Fruit fly (Drosophila melanogaster) whole organism, embryonic: Measurements from ENCODE around the gene CG11368.

Experiments
- CG11247 ChIP-seq: fragments of 200-800 bp; sonication (Bioruptor generic); IDR thresholded peaks from 2 replicates; pipeline ENCODE4 v1.3.6; 2022; ENCODE audit warnings: missing biosample characterization, missing genetic modification characterization
- CG30431 ChIP-seq: fragments of 200-800 bp; sonication (Bioruptor generic); optimal IDR thresholded peaks from 2 replicates; lab custom pipeline; 2017; ENCODE audit warnings: missing biosample characterization, missing genetic modification characterization
- insv ChIP-seq, 2 experiments: fragments of 200-800 bp; sonication (Bioruptor generic); optimal IDR thresholded peaks; 3 replicates each; lab custom pipeline; 2016 to 2018; ENCODE audit warnings: missing biosample characterization in 2 of 2, missing genetic modification characterization in 2 of 2
- sr ChIP-seq: fragments of 200-800 bp; sonication (Bioruptor generic); IDR thresholded peaks from 3 replicates; pipeline ENCODE4 v1.3.6; 2022; ENCODE audit warnings: missing biosample characterization, missing genetic modification characterization

- TF ChIP-seq sr (GFP tag; lab: Robert Waterston, UW), result no peak
- no peak for TF ChIP-seq insv (GFP tag; optimal IDR thresholded peaks at IDR 0.05; lab: Kevin White, UChicago)
- no peak for TF ChIP-seq CG30431
- TF ChIP-seq CG11247 (GFP tag; lab: Robert Waterston, UW), result no peak
Measured at dm6 chrX:7424742-7425141, 27.3 kb upstream of the CG11368 start, which contains the start of gene CG15036.
